Fruit fly (Drosophila melanogaster): Measurements from ENCODE around the gene CG12111.

Gene CG12111

dm6 chrX:8531775-8532174, 39.0 kb downstream of the CG12111 start:
- TF ChIP-seq CG7839 (tag; optimal IDR thresholded peaks at IDR 0.05) (peak; percentile 1), CG8388 (GFP tag; optimal IDR thresholded peaks at IDR 0.05) (no peak), Sox102F (GFP tag; optimal IDR thresholded peaks at IDR 0.05) (peak; percentile 12), CG11696 (GFP tag; IDR thresholded peaks at IDR 0.05) (peak; percentile 81), gem (tag; optimal IDR thresholded peaks at IDR 0.05) (peak; percentile 2), CG9932 (GFP tag; IDR thresholded peaks at IDR 0.05) (peak; percentile 28; the same call in 1 of the 2 replicates), kay (GFP tag; optimal IDR thresholded peaks at IDR 0.05) (no peak), Tbp (GFP tag; optimal IDR thresholded peaks at IDR 0.05) (no peak), CG32532 (GFP tag; IDR thresholded peaks at IDR 0.05) (0 out of 2 replicates have a peak, but pooled peaks have one; percentile 11), Opbp (GFP tag; IDR thresholded peaks at IDR 0.05; ENCODE audit: partially characterized antibody) (no peak), jigr1 (GFP tag; IDR thresholded peaks at IDR 0.05) (no peak), Side (GFP tag; optimal IDR thresholded peaks at IDR 0.05) (no peak), CG2678 (tag; optimal IDR thresholded peaks at IDR 0.05) (peak; percentile 9), Max (GFP tag; optimal IDR thresholded peaks at IDR 0.05) (no peak), Rfx (GFP tag; IDR thresholded peaks at IDR 0.05) (0 out of 2 replicates have a peak, but pooled peaks have one; percentile 14), Hr51 (GFP tag; optimal IDR thresholded peaks at IDR 0.05) (peak in 1 of 2 experiments; percentile 3), Drgx (GFP tag; IDR thresholded peaks at IDR 0.05) (peak; percentile 9; the same call in 1 of the 2 replicates), sens (GFP tag) (peak; percentile 70), slbo (GFP tag; IDR thresholded peaks at IDR 0.05) (peak; percentile 33; the same call in 1 of the 2 replicates), sob (GFP tag; IDR thresholded peaks at IDR 0.05) (no peak), jumu (GFP tag; optimal IDR thresholded peaks at IDR 0.05) (no peak), CG32772 (GFP tag; IDR thresholded peaks at IDR 0.05) (peak; percentile 13; the same call in 1 of the 2 replicates), CG4282 (GFP tag; optimal IDR thresholded peaks at IDR 0.05) (no peak), Med (GFP tag) (no peak), ci (GFP tag; IDR thresholded peaks at IDR 0.05) (0 out of 3 replicates have a peak, but pooled peaks have one; percentile 8)

DNA sequence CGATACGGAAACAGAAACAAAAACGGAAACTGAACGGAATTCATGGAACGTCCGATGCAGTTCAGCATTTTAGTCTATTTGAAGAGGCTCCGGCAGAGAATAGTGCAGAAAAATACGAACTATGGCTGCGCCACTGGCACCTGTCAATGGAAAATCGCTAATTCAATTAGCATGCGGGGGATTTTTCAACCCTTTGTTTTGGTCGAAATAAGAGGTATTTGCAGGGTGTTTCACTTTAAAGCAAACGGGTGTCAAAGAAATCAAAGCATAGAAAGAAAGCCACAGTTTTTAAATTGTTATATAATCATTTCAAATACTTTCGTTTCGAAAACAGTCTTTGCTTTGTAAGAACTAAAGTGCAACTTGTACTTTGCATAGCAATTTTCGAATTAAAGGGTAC, 41.1 kb downstream of the CG12111 start, which contains the start of gene PIP82:
Gene PIP82 (minus strand): TSS at position 101 of the 400 bp plus-strand sequence.
- no peak for TF ChIP-seq HmgZ (tag; optimal IDR thresholded peaks at IDR 0.05)
- peak; percentile 13 for TF ChIP-seq D19B (GFP tag; optimal IDR thresholded peaks at IDR 0.05)
- peak in 1 of 2 experiments; percentile 90 for TF ChIP-seq Pdp1 (GFP tag; optimal IDR thresholded peaks at IDR 0.05)

DNA sequence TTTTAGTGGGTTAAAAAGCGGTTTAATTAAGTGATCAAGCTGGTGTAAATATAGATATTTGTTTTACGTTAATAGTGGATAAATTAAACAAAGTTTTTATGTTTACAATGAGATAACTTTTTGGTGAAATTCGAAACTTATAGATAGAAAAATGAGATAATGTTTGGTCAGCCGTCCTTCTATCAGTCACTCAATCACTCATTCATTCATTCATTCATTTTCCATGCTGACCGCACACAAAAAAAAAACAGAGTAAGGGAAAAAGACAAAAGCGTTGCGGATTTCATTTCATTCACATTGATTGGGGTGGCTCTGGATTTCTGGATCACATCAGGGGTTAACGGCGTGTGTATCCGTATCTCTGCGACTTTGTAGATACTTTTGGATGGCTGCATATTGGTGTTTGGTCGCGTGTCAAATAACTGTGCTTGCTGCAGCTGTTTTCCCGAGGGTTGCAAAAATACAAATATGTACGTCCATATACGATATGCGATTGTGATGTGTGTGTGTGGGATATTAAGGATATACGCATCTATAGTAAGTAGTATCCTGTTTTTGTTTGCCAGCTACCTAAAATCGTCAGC, 47.1 kb downstream of the CG12111 start:
- TF ChIP-seq CG6791 (GFP tag; IDR thresholded peaks at IDR 0.05; ENCODE audit: partially characterized antibody): 0 out of 3 replicates have a peak, but pooled peaks have one; percentile 15
- peak; percentile 88 for TF ChIP-seq nerfin-1 (tag; optimal IDR thresholded peaks at IDR 0.05)
- TF ChIP-seq CG12071 (GFP tag; optimal IDR thresholded peaks at IDR 0.05): no peak
- no peak for TF ChIP-seq cas (GFP tag; IDR thresholded peaks at IDR 0.05)
- no peak for TF ChIP-seq CG18011 (GFP tag; optimal IDR thresholded peaks at IDR 0.05)
- no peak for TF ChIP-seq CG2120 (GFP tag; optimal IDR thresholded peaks at IDR 0.05)
- peak; percentile 67 for TF ChIP-seq sens (GFP tag)
- TF ChIP-seq CG8281 (tag; optimal IDR thresholded peaks at IDR 0.05): peak; percentile 95
- peak; percentile 31 for TF ChIP-seq kni (GFP tag; optimal IDR thresholded peaks at IDR 0.05)
- no peak for TF ChIP-seq C15 (GFP tag; IDR thresholded peaks at IDR 0.05)
- peak; percentile 19 for TF ChIP-seq sqz (GFP tag; optimal IDR thresholded peaks at IDR 0.05)
- peak; percentile 61 for TF ChIP-seq pros (GFP tag; optimal IDR thresholded peaks at IDR 0.05)
- peak; percentile 60 for TF ChIP-seq Hey (tag; optimal IDR thresholded peaks at IDR 0.05)
- no peak for TF ChIP-seq dysf (GFP tag; IDR thresholded peaks at IDR 0.05)

Data from whole organism, embryonic.